Fruit fly (Drosophila melanogaster): Measurements from ENCODE around the gene Cpr78Cc.

Cpr78Cc gene

DNA sequence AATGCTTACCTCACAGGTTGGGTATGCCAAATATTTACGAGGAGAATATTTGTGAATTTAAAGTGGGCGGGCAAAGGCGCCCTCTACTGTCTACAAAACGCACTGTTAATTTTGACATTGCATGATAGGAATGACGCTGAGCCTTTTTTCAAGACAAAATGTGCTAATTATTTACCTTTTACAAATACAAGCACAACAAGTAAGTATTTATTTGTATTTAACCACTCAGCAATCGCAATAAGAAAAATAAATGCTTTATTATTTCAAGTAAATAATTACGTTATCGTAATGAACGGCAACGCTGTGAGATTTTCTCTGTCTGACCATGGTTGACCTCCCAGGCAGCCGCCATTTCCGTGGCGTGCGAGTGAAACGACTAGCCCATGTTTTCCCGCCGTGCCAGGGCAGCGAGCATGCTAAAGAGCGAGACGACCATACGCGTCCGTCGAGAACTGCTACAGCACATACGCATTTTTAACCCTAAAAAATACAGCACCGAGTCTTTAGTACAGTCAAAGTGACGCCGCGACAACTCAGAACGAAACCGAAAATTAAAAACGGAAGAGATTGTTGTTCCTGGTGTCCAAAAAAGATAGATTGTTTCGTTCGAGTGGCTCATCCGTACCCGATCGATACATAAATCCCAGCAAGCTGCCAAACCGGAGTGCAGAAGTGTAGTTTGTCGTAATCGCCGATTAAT is 14.6 kb upstream of the Cpr78Cc start, which contains the start of the genes CG12974 and pzg (continued):
- TF ChIP-seq odd (GFP tag; optimal IDR thresholded peaks at IDR 0.05) (no peak), sob (GFP tag; IDR thresholded peaks at IDR 0.05) (peak; percentile 93), ato (GFP tag; IDR thresholded peaks at IDR 0.05; ENCODE audit: partially characterized antibody) (peak; percentile 67; the same call in 1 of the 2 replicates), CG10321 (GFP tag; IDR thresholded peaks at IDR 0.05) (peak; percentile 99), crc (GFP tag; optimal IDR thresholded peaks at IDR 0.05) (no peak), CG2875 (GFP tag; optimal IDR thresholded peaks at IDR 0.05) (peak; percentile 49), CG10654 (GFP tag; optimal IDR thresholded peaks at IDR 0.05) (peak; percentile 67), CG12219 (GFP tag; optimal IDR thresholded peaks at IDR 0.05) (peak; percentile 19), CG3281 (GFP tag; optimal IDR thresholded peaks at IDR 0.05) (peak; percentile 74), CG10274 (GFP tag; optimal IDR thresholded peaks at IDR 0.05) (peak; percentile 41), hth (optimal IDR thresholded peaks at IDR 0.05) (no peak), CG2712 (tag; optimal IDR thresholded peaks at IDR 0.05) (peak; percentile 85), CG3838 (GFP tag; optimal IDR thresholded peaks at IDR 0.05) (peak; percentile 50), Kr (GFP tag; optimal IDR thresholded peaks at IDR 0.05) (peak; percentile 89), CG8924 (tag; optimal IDR thresholded peaks at IDR 0.05) (peak; percentile 87), BEAF-32 (GFP tag; optimal IDR thresholded peaks at IDR 0.05) (peak; percentile 69), Oli (tag; optimal IDR thresholded peaks at IDR 0.05) (peak; percentile 42), CG17328 (GFP tag; IDR thresholded peaks at IDR 0.05) (peak; percentile 62), CG2202 (tag; optimal IDR thresholded peaks at IDR 0.05) (peak; percentile 7), nmo (GFP tag; optimal IDR thresholded peaks at IDR 0.05) (peak; percentile 94), nom (GFP tag; optimal IDR thresholded peaks at IDR 0.05) (peak; percentile 51), CG8290 (GFP tag; optimal IDR thresholded peaks at IDR 0.05) (peak; percentile 34), CG8290 (tag; optimal IDR thresholded peaks at IDR 0.05) (peak; percentile 51 to 76), ewg (GFP tag; optimal IDR thresholded peaks at IDR 0.05) (peak; percentile 86), CG1603 (tag; optimal IDR thresholded peaks at IDR 0.05) (peak; percentile 97), CG7372 (GFP tag; IDR thresholded peaks at IDR 0.05) (peak; percentile 80), chif (GFP tag; optimal IDR thresholded peaks at IDR 0.05) (peak; percentile 71 to 84), MESR4 (GFP tag; optimal IDR thresholded peaks at IDR 0.05) (peak; percentile 82), CG15011 (GFP tag; optimal IDR thresholded peaks at IDR 0.05) (peak; percentile 63), Elba2 (GFP tag; optimal IDR thresholded peaks at IDR 0.05) (no peak), CG10979 (tag; optimal IDR thresholded peaks at IDR 0.05) (peak; percentile 93), gt (GFP tag; IDR thresholded peaks at IDR 0.05) (peak; percentile 85), Dref (GFP tag; IDR thresholded peaks at IDR 0.05) (peak; percentile 40), CG17912 (GFP tag; optimal IDR thresholded peaks at IDR 0.05) (peak; percentile 75), slp2 (GFP tag; optimal IDR thresholded peaks at IDR 0.05) (peak; percentile 48), CG8944 (GFP tag; optimal IDR thresholded peaks at IDR 0.05) (peak; percentile 48), zf30C (GFP tag; optimal IDR thresholded peaks at IDR 0.05) (no peak), Side (GFP tag; optimal IDR thresholded peaks at IDR 0.05) (peak; percentile 48), Six4 (GFP tag; optimal IDR thresholded peaks at IDR 0.05) (peak; percentile 16), ken (GFP tag; IDR thresholded peaks at IDR 0.05) (peak; percentile 90), ro (GFP tag; IDR thresholded peaks at IDR 0.05) (peak; percentile 64; the same call in 1 of the 2 replicates), CG16863 (GFP tag; optimal IDR thresholded peaks at IDR 0.05) (peak; percentile 62), CG31388 (GFP tag; optimal IDR thresholded peaks at IDR 0.05) (peak; percentile 5), CG17361 (GFP tag; IDR thresholded peaks at IDR 0.05) (peak; percentile 85), CG1024 (GFP tag; IDR thresholded peaks at IDR 0.05) (no peak), CG1602 (GFP tag; optimal IDR thresholded peaks at IDR 0.05) (peak; percentile 83), fd3F (GFP tag; optimal IDR thresholded peaks at IDR 0.05) (peak; percentile 54), CG4707 (GFP tag; optimal IDR thresholded peaks at IDR 0.05) (peak; percentile 10), trh (GFP tag; optimal IDR thresholded peaks at IDR 0.05) (peak; percentile 41), tap (tag; optimal IDR thresholded peaks at IDR 0.05) (no peak)
